Fruit fly (Drosophila melanogaster) whole organism, embryonic: ENCODE data around the gene MED14.

Experiments
- B-H1 ChIP-seq: fragments of 200-800 bp; sonication (Bioruptor generic); IDR thresholded peaks from 3 replicates; pipeline ENCODE4 v1.3.6; 2022; ENCODE audit warnings: missing biosample characterization, missing genetic modification characterization
- CG11398 ChIP-seq: fragments of 200-800 bp; sonication (Bioruptor generic); optimal IDR thresholded peaks from 2 replicates; lab custom pipeline; 2016; ENCODE audit warnings: missing biosample characterization, missing genetic modification characterization
- CG12236 ChIP-seq: fragments of 200-800 bp; sonication (Bioruptor generic); optimal IDR thresholded peaks from 2 replicates; lab custom pipeline; 2016; ENCODE audit warnings: missing biosample characterization, missing genetic modification characterization
- CG12299 ChIP-seq: fragments of 200-800 bp; sonication (Bioruptor generic); optimal IDR thresholded peaks from 2 replicates; lab custom pipeline; 2018; ENCODE audit warnings: missing biosample characterization, mild to moderate bottlenecking, missing genetic modification characterization
- CG12391 ChIP-seq: fragments of 200-800 bp; sonication (Bioruptor generic); optimal IDR thresholded peaks from 3 replicates; lab custom pipeline; 2018; ENCODE audit warnings: missing biosample characterization, mild to moderate bottlenecking, missing genetic modification characterization, moderate library complexity
- CG12659 ChIP-seq: fragments of 200-800 bp; sonication (Bioruptor generic); optimal IDR thresholded peaks from 3 replicates; lab custom pipeline; 2017; ENCODE audit warnings: mild to moderate bottlenecking, missing biosample characterization, missing genetic modification reagents, missing genetic modification characterization
- CG13624 ChIP-seq: fragments of 200-800 bp; sonication (Bioruptor generic); optimal IDR thresholded peaks from 2 replicates; lab custom pipeline; 2016; ENCODE audit warnings: missing biosample characterization, missing genetic modification characterization
- CG15011 ChIP-seq: fragments of 200-800 bp; sonication (Bioruptor generic); optimal IDR thresholded peaks from 3 replicates; lab custom pipeline; 2018; ENCODE audit warnings: missing biosample characterization, mild to moderate bottlenecking, missing genetic modification characterization
- CG1792 ChIP-seq: fragments of 200-800 bp; sonication (Bioruptor generic); optimal IDR thresholded peaks from 2 replicates; lab custom pipeline; 2016; ENCODE audit warnings: missing biosample characterization, missing genetic modification characterization
- CG2678 ChIP-seq: fragments of 200-800 bp; sonication (Bioruptor generic); optimal IDR thresholded peaks from 3 replicates; lab custom pipeline; 2019; ENCODE audit warnings: missing biosample characterization, mild to moderate bottlenecking, missing genetic modification characterization, moderate library complexity
- CG32772 ChIP-seq: fragments of 200-800 bp; sonication (Bioruptor generic); IDR thresholded peaks from 2 replicates; pipeline ENCODE4 v1.3.6; 2022; ENCODE audit warnings: missing biosample characterization, missing genetic modification characterization
- CG3726 ChIP-seq: fragments of 200-800 bp; sonication (Bioruptor generic); IDR thresholded peaks from 3 replicates; pipeline ENCODE4, ENCODE4 v1.3.6; 2022; ENCODE audit warnings: missing biosample characterization, missing genetic modification characterization
- CG4282 ChIP-seq: fragments of 200-800 bp; sonication (Bioruptor generic); optimal IDR thresholded peaks from 2 replicates; lab custom pipeline; 2016; ENCODE audit warnings: missing biosample characterization, missing genetic modification characterization
- CG6175 ChIP-seq: fragments of 200-800 bp; sonication (Bioruptor generic); IDR thresholded peaks from 3 replicates; pipeline ENCODE4 v1.3.6; 2022; ENCODE audit warnings: missing biosample characterization, missing genetic modification characterization
- CG6683 ChIP-seq: fragments of 200-800 bp; sonication (Bioruptor generic); optimal IDR thresholded peaks from 2 replicates; lab custom pipeline; 2017; ENCODE audit warnings: missing biosample characterization, mild to moderate bottlenecking, missing genetic modification characterization, missing genetic modification reagents
- CG6689 ChIP-seq: fragments of 200-800 bp; sonication (Bioruptor generic); IDR thresholded peaks from 2 replicates; pipeline ENCODE4 v1.3.6; 2022; ENCODE audit warnings: missing biosample characterization, missing genetic modification characterization
- CG7372 ChIP-seq: fragments of 200-800 bp; sonication (Bioruptor generic); IDR thresholded peaks from 2 replicates; pipeline ENCODE4 v1.3.6; 2022; ENCODE audit warnings: missing biosample characterization, missing genetic modification characterization
- CG8478 ChIP-seq: fragments of >200 bp; optimal IDR thresholded peaks from 2 replicates; lab custom pipeline; 2018
- CG9609 ChIP-seq: fragments of 200-800 bp; sonication (Bioruptor generic); optimal IDR thresholded peaks from 3 replicates; lab custom pipeline; 2016; ENCODE audit warnings: missing biosample characterization, missing genetic modification characterization
- CG9727 ChIP-seq: fragments of 200-800 bp; sonication (Bioruptor generic); optimal IDR thresholded peaks from 3 replicates; lab custom pipeline; 2017; ENCODE audit warnings: missing biosample characterization, mild to moderate bottlenecking, missing genetic modification characterization
- CTCF ChIP-seq: fragments of 200-800 bp; sonication (Bioruptor generic); optimal IDR thresholded peaks from 2 replicates; lab custom pipeline; 2017; ENCODE audit warnings: missing biosample characterization, mild to moderate bottlenecking, missing genetic modification characterization, moderate library complexity
- Chrac-16 ChIP-seq: fragments of 200-800 bp; sonication (Bioruptor generic); optimal IDR thresholded peaks from 3 replicates; lab custom pipeline; 2016; ENCODE audit warnings: missing biosample characterization, missing genetic modification characterization
- CrebB ChIP-seq: fragments of 200-800 bp; sonication (Bioruptor generic); optimal IDR thresholded peaks from 3 replicates; lab custom pipeline; 2018; ENCODE audit warnings: missing biosample characterization, mild to moderate bottlenecking, missing genetic modification characterization
- Deaf1 ChIP-seq: fragments of 200-800 bp; optimal IDR thresholded peaks from 3 replicates; lab custom pipeline; 2019; ENCODE audit warnings: missing biosample characterization, mild to moderate bottlenecking, missing genetic modification characterization, moderate library complexity
- Fer2 ChIP-seq: fragments of 200-800 bp; sonication (Bioruptor generic); optimal IDR thresholded peaks from 2 replicates; lab custom pipeline; 2018; ENCODE audit warnings: missing biosample characterization, mild to moderate bottlenecking, missing genetic modification characterization, moderate library complexity
- Fer3 ChIP-seq: fragments of 200-800 bp; sonication (Bioruptor generic); optimal IDR thresholded peaks from 2 replicates; lab custom pipeline; 2018; ENCODE audit warnings: missing biosample characterization, mild to moderate bottlenecking, missing genetic modification characterization, moderate library complexity
- MTF-1 ChIP-seq: fragments of 200-800 bp; sonication (Bioruptor generic); optimal IDR thresholded peaks from 2 replicates; lab custom pipeline; 2018; ENCODE audit warnings: missing biosample characterization, mild to moderate bottlenecking, missing genetic modification characterization, borderline replicate concordance
- Mrtf ChIP-seq: fragments of 200-800 bp; sonication (Bioruptor generic); IDR thresholded peaks from 3 replicates; pipeline ENCODE4 v1.3.6; 2022; ENCODE audit warnings: missing biosample characterization, missing genetic modification characterization
- Myb ChIP-seq: fragments of 200-800 bp; sonication (Bioruptor generic); optimal IDR thresholded peaks from 2 replicates; lab custom pipeline; 2016; ENCODE audit warnings: missing biosample characterization, missing genetic modification characterization
- Poxn ChIP-seq: fragments of 200-800 bp; sonication (Bioruptor generic); IDR thresholded peaks from 2 replicates; pipeline ENCODE4 v1.3.6; 2022; ENCODE audit warnings: missing biosample characterization, missing genetic modification characterization
- Sox100B ChIP-seq: fragments of 200-800 bp; sonication (Bioruptor generic); optimal IDR thresholded peaks from 3 replicates; lab custom pipeline; 2018; ENCODE audit warnings: missing biosample characterization, mild to moderate bottlenecking, missing genetic modification characterization
- Sry-β ChIP-seq: fragments of 200-800 bp; sonication (Bioruptor generic); optimal IDR thresholded peaks from 2 replicates; lab custom pipeline; 2018; ENCODE audit warnings: missing biosample characterization, mild to moderate bottlenecking, missing genetic modification characterization, moderate library complexity
- Ssrp ChIP-seq: fragments of 200-800 bp; sonication (Bioruptor generic); optimal IDR thresholded peaks from 2 replicates; lab custom pipeline; 2018; ENCODE audit warnings: missing biosample characterization, mild to moderate bottlenecking, missing genetic modification characterization, moderate library complexity
- Stat92E ChIP-seq, 3 experiments: fragments of >200 bp in 2 of 3; fragments of 200-800 bp in 1 of 3; sonication (Bioruptor generic) in 1 of 3; optimal IDR thresholded peaks; 2 replicates each; lab custom pipeline; 2017 to 2019; ENCODE audit warnings: missing biosample characterization in 3 of 3, missing genetic modification characterization in 3 of 3, mild to moderate bottlenecking in 1 of 3, moderate library complexity in 1 of 3
- Tbp ChIP-seq: fragments of >200 bp; optimal IDR thresholded peaks from 2 replicates; lab custom pipeline; 2018; ENCODE audit warnings: missing biosample characterization, missing genetic modification characterization
- cas ChIP-seq: fragments of 200-800 bp; sonication (Bioruptor generic); IDR thresholded peaks from 2 replicates; pipeline ENCODE4 v1.3.6; 2022; ENCODE audit warnings: missing biosample characterization, missing genetic modification characterization
- cato ChIP-seq: fragments of 200-800 bp; sonication (Bioruptor generic); optimal IDR thresholded peaks from 2 replicates; lab custom pipeline; 2016; ENCODE audit warnings: missing biosample characterization, missing genetic modification characterization, borderline replicate concordance
- chn ChIP-seq: fragments of 200-800 bp; sonication (Bioruptor generic); optimal IDR thresholded peaks from 2 replicates; lab custom pipeline; 2016; ENCODE audit warnings: missing biosample characterization, missing genetic modification characterization
- croc ChIP-seq: fragments of 200-800 bp; sonication (Bioruptor generic); conservative IDR thresholded peaks from 3 replicates; pipeline ENCODE4 v1.3.6; 2022; ENCODE audit warnings: missing biosample characterization, missing genetic modification characterization
- gfzf ChIP-seq: fragments of 200-800 bp; sonication (Bioruptor generic); optimal IDR thresholded peaks from 2 replicates; lab custom pipeline; 2016; ENCODE audit warnings: missing biosample characterization, mild to moderate bottlenecking, missing genetic modification characterization, moderate library complexity
- her ChIP-seq: fragments of 200-800 bp; sonication (Bioruptor generic); optimal IDR thresholded peaks from 2 replicates; lab custom pipeline; 2016; ENCODE audit warnings: missing biosample characterization, missing genetic modification characterization
- knrl ChIP-seq: fragments of 200-800 bp; sonication (Bioruptor generic); IDR thresholded peaks from 3 replicates; pipeline ENCODE4 v1.3.6; 2022; ENCODE audit warnings: missing biosample characterization, missing genetic modification characterization; ENCODE audit not compliant: partially characterized antibody
- nerfin-2 ChIP-seq: fragments of 200-800 bp; sonication (Bioruptor generic); IDR thresholded peaks from 2 replicates; pipeline ENCODE4 v1.3.6; 2022; ENCODE audit warnings: missing biosample characterization, missing genetic modification characterization; ENCODE audit not compliant: partially characterized antibody
- sima ChIP-seq: fragments of 200-800 bp; sonication (Bioruptor generic); optimal IDR thresholded peaks from 2 replicates; lab custom pipeline; 2016; ENCODE audit warnings: missing biosample characterization, missing genetic modification characterization
- stwl ChIP-seq: fragments of 200-800 bp; sonication (Bioruptor generic); optimal IDR thresholded peaks from 3 replicates; lab custom pipeline; 2018; ENCODE audit warnings: missing biosample characterization, mild to moderate bottlenecking, missing genetic modification characterization, moderate library complexity
- tap ChIP-seq: fragments of 200-800 bp; optimal IDR thresholded peaks from 3 replicates; lab custom pipeline; 2019; ENCODE audit warnings: missing biosample characterization, mild to moderate bottlenecking, missing genetic modification characterization, moderate library complexity
- tll ChIP-seq, 2 experiments: fragments of 200-800 bp in 1 of 2; fragments of >200 bp in 1 of 2; sonication (Bioruptor generic) in 1 of 2; optimal IDR thresholded peaks; 2 replicates each; lab custom pipeline; 2017 to 2019; ENCODE audit warnings: missing biosample characterization in 2 of 2, missing genetic modification characterization in 2 of 2, mild to moderate bottlenecking in 1 of 2, moderate library complexity in 1 of 2
- trem ChIP-seq: fragments of 200-800 bp; optimal IDR thresholded peaks from 3 replicates; lab custom pipeline; 2019; ENCODE audit warnings: missing biosample characterization, mild to moderate bottlenecking, missing genetic modification characterization, moderate library complexity
- unc-4 ChIP-seq: fragments of 200-800 bp; sonication (Bioruptor generic); IDR thresholded peaks from 2 replicates; pipeline ENCODE4 v1.3.6; 2022; ENCODE audit warnings: missing biosample characterization, missing genetic modification characterization; ENCODE audit not compliant: partially characterized antibody
- unpg ChIP-seq: fragments of 200-800 bp; sonication (Bioruptor generic); optimal IDR thresholded peaks from 3 replicates; lab custom pipeline; 2018; ENCODE audit warnings: missing biosample characterization, mild to moderate bottlenecking, missing genetic modification characterization, moderate library complexity
- zen ChIP-seq: fragments of 200-800 bp; sonication (Bioruptor generic); optimal IDR thresholded peaks from 3 replicates; lab custom pipeline; 2018; ENCODE audit warnings: missing biosample characterization, mild to moderate bottlenecking, missing genetic modification characterization, moderate library complexity

MED14 gene

dm6 chr3L:622357-622834 is 29.4 kb downstream of the MED14 start (continued):
- TF ChIP-seq CG1792 (GFP tag; lab: Kevin White, UChicago) (no peak), CTCF (GFP tag; lab: Kevin White, UChicago) (no peak), Myb (GFP tag; lab: Kevin White, UChicago) (no peak), CG32772 (GFP tag; lab: Robert Waterston, UW) (no peak), unpg (GFP tag; lab: Kevin White, UChicago) (peak; percentile 56), sima (no peak), CG3726 (GFP tag; lab: Robert Waterston, UW) (no peak), Sry-β (GFP tag; lab: Kevin White, UChicago) (no peak), CG6689 (GFP tag; lab: Robert Waterston, UW) (peak; percentile 51), cas (GFP tag; lab: Robert Waterston, UW) (no peak), CrebB (tag; lab: Kevin White, UChicago) (no peak), tap (tag; lab: Kevin White, UChicago) (no peak), Fer2 (no peak), CG4282 (GFP tag; lab: Kevin White, UChicago) (no peak), CG13624 (GFP tag; lab: Kevin White, UChicago) (no peak), CG12659 (GFP tag; lab: Kevin White, UChicago) (peak; percentile 4), Mrtf (GFP tag; lab: Robert Waterston, UW) (no peak), B-H1 (GFP tag; lab: Robert Waterston, UW) (no peak), Ssrp (tag; lab: Kevin White, UChicago) (peak; percentile 64), chn (GFP tag; lab: Kevin White, UChicago) (peak; percentile 61), her (no peak), CG15011 (no peak), nerfin-2 (GFP tag; lab: Robert Waterston, UW) (no peak), MTF-1 (GFP tag; lab: Kevin White, UChicago) (no peak), cato (no peak), unc-4 (GFP tag; lab: Robert Waterston, UW) (no peak), CG12391 (peak; percentile 76), tll (GFP tag; optimal IDR thresholded peaks at IDR 0.05; lab: Kevin White, UChicago) (no peak), Chrac-16 (GFP tag; lab: Kevin White, UChicago) (peak; percentile 45), CG6175 (GFP tag; lab: Robert Waterston, UW) (no peak), CG12236 (peak; percentile 5), trem (tag; lab: Kevin White, UChicago) (peak; percentile 61), CG2678 (peak; percentile 46), knrl (GFP tag; lab: Robert Waterston, UW) (no peak), Tbp (no peak), CG7372 (no peak), CG9609 (GFP tag; lab: Kevin White, UChicago) (no peak), CG9727 (GFP tag; lab: Kevin White, UChicago) (peak; percentile 81), CG8478 (no peak), gfzf (GFP tag; lab: Kevin White, UChicago) (no peak), CG12299 (tag; lab: Kevin White, UChicago) (no peak), croc (GFP tag; lab: Robert Waterston, UW) (peak; percentile 59; the same call in 2 of the 3 replicates), stwl (tag; lab: Kevin White, UChicago) (peak; percentile 41), CG6683 (GFP tag; lab: Kevin White, UChicago) (no peak), Poxn (GFP tag; lab: Robert Waterston, UW) (no peak), CG11398 (GFP tag; lab: Kevin White, UChicago) (no peak), Deaf1 (no peak), Fer3 (tag; lab: Kevin White, UChicago) (no peak), zen (tag; lab: Kevin White, UChicago) (peak; percentile 70), Stat92E (GFP tag; optimal IDR thresholded peaks at IDR 0.05; lab: Kevin White, UChicago) (peak in 1 of 3 experiments; percentile 99), Sox100B (GFP tag; lab: Kevin White, UChicago) (peak; percentile 68)
